Fruit fly (Drosophila melanogaster) whole organism, embryonic: ENCODE data around the gene sea.

ENCODE experiments used
- Atf6 ChIP-seq: fragments of 200-800 bp; sonication (Bioruptor generic); IDR thresholded peaks from 2 replicates; pipeline ENCODE4 v1.3.6; 2022; ENCODE audit warnings: missing biosample characterization, missing genetic modification characterization
- B-H1 ChIP-seq: fragments of 200-800 bp; sonication (Bioruptor generic); IDR thresholded peaks from 3 replicates; pipeline ENCODE4 v1.3.6; 2022; ENCODE audit warnings: missing biosample characterization, missing genetic modification characterization
- CG10321 ChIP-seq: fragments of 200-800 bp; sonication (Bioruptor generic); IDR thresholded peaks from 2 replicates; pipeline ENCODE4 v1.3.6; 2022; ENCODE audit warnings: missing biosample characterization, missing genetic modification characterization
- CG11093 ChIP-seq: fragments of 200-800 bp; sonication (Bioruptor generic); IDR thresholded peaks from 3 replicates; pipeline ENCODE4 v1.3.6; 2022; ENCODE audit warnings: missing biosample characterization, missing genetic modification characterization
- CG12236 ChIP-seq: fragments of 200-800 bp; sonication (Bioruptor generic); optimal IDR thresholded peaks from 2 replicates; lab custom pipeline; 2016; ENCODE audit warnings: missing biosample characterization, missing genetic modification characterization
- CG13775 ChIP-seq: fragments of 200-800 bp; sonication (Bioruptor generic); optimal IDR thresholded peaks from 3 replicates; lab custom pipeline; 2017; ENCODE audit warnings: missing biosample characterization, mild to moderate bottlenecking, missing genetic modification characterization
- CG13894 ChIP-seq: fragments of 200-800 bp; sonication (Bioruptor generic); optimal IDR thresholded peaks from 3 replicates; lab custom pipeline; 2018; ENCODE audit warnings: missing biosample characterization, mild to moderate bottlenecking, missing genetic modification characterization, moderate library complexity
- CG14667 ChIP-seq: fragments of 200-800 bp; sonication (Bioruptor generic); IDR thresholded peaks from 2 replicates; pipeline ENCODE4 v1.3.6; 2022; ENCODE audit warnings: missing biosample characterization, missing genetic modification characterization
- CG1602 ChIP-seq: fragments of 200-800 bp; sonication (Bioruptor generic); optimal IDR thresholded peaks from 3 replicates; lab custom pipeline; 2016; ENCODE audit warnings: missing biosample characterization, missing genetic modification characterization
- CG1603 ChIP-seq: fragments of 200-800 bp; sonication (Bioruptor generic); optimal IDR thresholded peaks from 2 replicates; lab custom pipeline; 2019; ENCODE audit warnings: missing biosample characterization, mild to moderate bottlenecking, missing genetic modification characterization, moderate library complexity
- CG2889 ChIP-seq: fragments of 200-800 bp; sonication (Bioruptor generic); IDR thresholded peaks from 3 replicates; pipeline ENCODE4 v1.3.6; 2022; ENCODE audit warnings: missing biosample characterization, missing genetic modification characterization
- CG30431 ChIP-seq: fragments of 200-800 bp; sonication (Bioruptor generic); optimal IDR thresholded peaks from 2 replicates; lab custom pipeline; 2017; ENCODE audit warnings: missing biosample characterization, missing genetic modification characterization
- CG31224 ChIP-seq: fragments of 200-800 bp; sonication (Bioruptor generic); IDR thresholded peaks from 2 replicates; pipeline ENCODE4 v1.3.6; 2022; ENCODE audit warnings: missing biosample characterization, missing genetic modification characterization
- CG31365 ChIP-seq: fragments of 200-800 bp; sonication (Bioruptor generic); optimal IDR thresholded peaks from 2 replicates; lab custom pipeline; 2018; ENCODE audit warnings: missing biosample characterization, mild to moderate bottlenecking, missing genetic modification characterization
- CG32767 ChIP-seq: fragments of 200-800 bp; sonication (Bioruptor generic); IDR thresholded peaks from 2 replicates; pipeline ENCODE4 v1.3.6; 2022; ENCODE audit warnings: missing biosample characterization, missing genetic modification characterization
- CG33213 ChIP-seq: fragments of 200-800 bp; sonication (Bioruptor generic); optimal IDR thresholded peaks from 3 replicates; lab custom pipeline; 2016; ENCODE audit warnings: missing biosample characterization, missing genetic modification characterization
- CG3847 ChIP-seq: fragments of 200-800 bp; sonication (Bioruptor generic); IDR thresholded peaks from 2 replicates; pipeline ENCODE4 v1.3.6; 2022; ENCODE audit warnings: missing biosample characterization, missing genetic modification characterization
- CG4424 ChIP-seq: fragments of 200-800 bp; sonication (Bioruptor generic); optimal IDR thresholded peaks from 3 replicates; lab custom pipeline; 2016; ENCODE audit warnings: missing biosample characterization, missing genetic modification characterization
- CG7372 ChIP-seq: fragments of 200-800 bp; sonication (Bioruptor generic); IDR thresholded peaks from 2 replicates; pipeline ENCODE4 v1.3.6; 2022; ENCODE audit warnings: missing biosample characterization, missing genetic modification characterization
- CG8089 ChIP-seq: fragments of 200-800 bp; sonication (Bioruptor generic); optimal IDR thresholded peaks from 3 replicates; lab custom pipeline; 2016; ENCODE audit warnings: missing biosample characterization, missing genetic modification characterization
- CG9727 ChIP-seq: fragments of 200-800 bp; sonication (Bioruptor generic); optimal IDR thresholded peaks from 3 replicates; lab custom pipeline; 2017; ENCODE audit warnings: missing biosample characterization, mild to moderate bottlenecking, missing genetic modification characterization
- Doc2 ChIP-seq: fragments of 200-800 bp; sonication (Bioruptor generic); IDR thresholded peaks from 2 replicates; pipeline ENCODE4 v1.3.6; 2022; ENCODE audit warnings: missing biosample characterization, missing genetic modification characterization
- Ets97D ChIP-seq: fragments of 200-800 bp; sonication (Bioruptor generic); optimal IDR thresholded peaks from 3 replicates; lab custom pipeline; 2016; ENCODE audit warnings: missing biosample characterization, missing genetic modification characterization
- Myb ChIP-seq: fragments of 200-800 bp; sonication (Bioruptor generic); optimal IDR thresholded peaks from 2 replicates; lab custom pipeline; 2016; ENCODE audit warnings: missing biosample characterization, missing genetic modification characterization
- Oaz ChIP-seq: fragments of 200-800 bp; sonication (Bioruptor generic); IDR thresholded peaks from 2 replicates; pipeline ENCODE4 v1.3.6; 2022; ENCODE audit warnings: missing biosample characterization, missing genetic modification characterization
- Oli ChIP-seq: fragments of 200-800 bp; sonication (Bioruptor generic); optimal IDR thresholded peaks from 2 replicates; lab custom pipeline; 2018; ENCODE audit warnings: missing biosample characterization, mild to moderate bottlenecking, missing genetic modification characterization, moderate library complexity
- Ptx1 ChIP-seq: fragments of 200-800 bp; sonication (Bioruptor generic); IDR thresholded peaks from 2 replicates; pipeline ENCODE4 v1.3.6; 2022; ENCODE audit warnings: missing biosample characterization, missing genetic modification characterization
- Xbp1 ChIP-seq: fragments of 200-800 bp; sonication (Bioruptor generic); optimal IDR thresholded peaks from 3 replicates; lab custom pipeline; 2016; ENCODE audit warnings: missing biosample characterization, mild to moderate bottlenecking, missing genetic modification characterization
- al ChIP-seq: fragments of 200-800 bp; sonication (Bioruptor generic); IDR thresholded peaks from 2 replicates; pipeline ENCODE4 v1.3.6; 2022; ENCODE audit warnings: missing biosample characterization, missing genetic modification characterization
- ara ChIP-seq: fragments of 200-800 bp; sonication (Bioruptor generic); IDR thresholded peaks from 2 replicates; pipeline ENCODE4 v1.3.6; 2022; ENCODE audit warnings: missing biosample characterization, missing genetic modification characterization
- ase ChIP-seq: fragments of 200-800 bp; sonication (Bioruptor generic); IDR thresholded peaks from 3 replicates; pipeline ENCODE4 v1.3.6; 2022; ENCODE audit warnings: missing biosample characterization, missing genetic modification characterization
- ash1 ChIP-seq: fragments of 200-800 bp; sonication (Bioruptor generic); optimal IDR thresholded peaks from 2 replicates; lab custom pipeline; 2018; ENCODE audit warnings: missing biosample characterization, mild to moderate bottlenecking, missing genetic modification characterization
- ato ChIP-seq: fragments of 200-800 bp; sonication (Bioruptor generic); IDR thresholded peaks from 2 replicates; pipeline ENCODE4 v1.3.6; 2022; ENCODE audit warnings: missing biosample characterization, missing genetic modification characterization; ENCODE audit not compliant: partially characterized antibody
- bcd ChIP-seq: fragments of 200-800 bp; sonication (Bioruptor generic); optimal IDR thresholded peaks from 2 replicates; lab custom pipeline; 2017; ENCODE audit warnings: missing biosample characterization, mild to moderate bottlenecking, missing genetic modification characterization
- bsh ChIP-seq, 2 experiments: fragments of 200-800 bp; sonication (Bioruptor generic); optimal IDR thresholded peaks; 2 replicates each; lab custom pipeline; 2017 to 2018; ENCODE audit warnings: mild to moderate bottlenecking in 2 of 2, missing biosample characterization in 2 of 2, missing genetic modification characterization in 2 of 2, moderate library complexity in 1 of 2
- cato ChIP-seq: fragments of 200-800 bp; sonication (Bioruptor generic); optimal IDR thresholded peaks from 2 replicates; lab custom pipeline; 2016; ENCODE audit warnings: missing biosample characterization, missing genetic modification characterization, borderline replicate concordance
- croc ChIP-seq: fragments of 200-800 bp; sonication (Bioruptor generic); conservative IDR thresholded peaks from 3 replicates; pipeline ENCODE4 v1.3.6; 2022; ENCODE audit warnings: missing biosample characterization, missing genetic modification characterization
- dimm ChIP-seq: fragments of 200-800 bp; sonication (Bioruptor generic); IDR thresholded peaks from 2 replicates; pipeline ENCODE4 v1.3.6; 2022; ENCODE audit warnings: missing biosample characterization, missing genetic modification characterization
- dmrt11E ChIP-seq: fragments of 200-800 bp; sonication (Bioruptor generic); optimal IDR thresholded peaks from 3 replicates; lab custom pipeline; 2018; ENCODE audit warnings: missing biosample characterization, mild to moderate bottlenecking, missing genetic modification characterization, moderate library complexity
- gce ChIP-seq: fragments of 200-800 bp; sonication (Bioruptor generic); IDR thresholded peaks from 3 replicates; pipeline ENCODE4 v1.3.6; 2022; ENCODE audit warnings: missing biosample characterization, missing genetic modification characterization
- klu ChIP-seq: fragments of 200-800 bp; sonication (Bioruptor generic); IDR thresholded peaks from 2 replicates; pipeline ENCODE4 v1.3.6; 2022; ENCODE audit warnings: missing biosample characterization, missing genetic modification characterization
- maf-S ChIP-seq: fragments of 200-800 bp; sonication (Bioruptor generic); optimal IDR thresholded peaks from 2 replicates; lab custom pipeline; 2016; ENCODE audit warnings: missing biosample characterization, missing genetic modification characterization
- mirr ChIP-seq: fragments of 200-800 bp; sonication (Bioruptor generic); optimal IDR thresholded peaks from 3 replicates; lab custom pipeline; 2018; ENCODE audit warnings: missing biosample characterization, mild to moderate bottlenecking, missing genetic modification characterization
- pan ChIP-seq, 4 experiments: fragments of >200 bp in 3 of 4; fragments of 200-800 bp in 1 of 4; sonication (Bioruptor generic) in 1 of 4; optimal IDR thresholded peaks in 3 of 4; IDR thresholded peaks in 1 of 4; 2 replicates each; pipeline versions ENCODE4 v1.3.6 to Lab custom; 2017 to 2022; ENCODE audit warnings: missing biosample characterization in 2 of 4, missing genetic modification characterization in 2 of 4, mixed read lengths in 1 of 4
- repo ChIP-seq: fragments of 200-800 bp; sonication (Bioruptor generic); optimal IDR thresholded peaks from 2 replicates; lab custom pipeline; 2016; ENCODE audit warnings: missing biosample characterization, missing genetic modification characterization
- sd ChIP-seq: fragments of 200-800 bp; sonication (Bioruptor generic); optimal IDR thresholded peaks from 3 replicates; lab custom pipeline; 2018; ENCODE audit warnings: missing biosample characterization, mild to moderate bottlenecking, missing genetic modification characterization, moderate library complexity
- sens-2 ChIP-seq: fragments of 200-800 bp; sonication (Bioruptor generic); IDR thresholded peaks from 2 replicates; pipeline ENCODE4 v1.3.6; 2022; ENCODE audit warnings: missing biosample characterization, missing genetic modification characterization
- sisA ChIP-seq: fragments of 200-800 bp; sonication (Bioruptor generic); IDR thresholded peaks from 2 replicates; pipeline ENCODE4 v1.3.6; 2022; ENCODE audit warnings: missing biosample characterization, missing genetic modification characterization
- so ChIP-seq: fragments of 200-800 bp; sonication (Bioruptor generic); IDR thresholded peaks from 3 replicates; pipeline ENCODE4 v1.3.6; 2022; ENCODE audit warnings: missing biosample characterization, missing genetic modification characterization
- tll ChIP-seq, 2 experiments: fragments of 200-800 bp in 1 of 2; fragments of >200 bp in 1 of 2; sonication (Bioruptor generic) in 1 of 2; optimal IDR thresholded peaks; 2 replicates each; lab custom pipeline; 2017 to 2019; ENCODE audit warnings: missing biosample characterization in 2 of 2, missing genetic modification characterization in 2 of 2, mild to moderate bottlenecking in 1 of 2, moderate library complexity in 1 of 2
- ttk ChIP-seq: fragments of 200-800 bp; sonication (Bioruptor generic); IDR thresholded peaks from 2 replicates; pipeline ENCODE4 v2.1.2; 2022; ENCODE audit warnings: missing biosample characterization, missing genetic modification characterization

Gene sea

DNA sequence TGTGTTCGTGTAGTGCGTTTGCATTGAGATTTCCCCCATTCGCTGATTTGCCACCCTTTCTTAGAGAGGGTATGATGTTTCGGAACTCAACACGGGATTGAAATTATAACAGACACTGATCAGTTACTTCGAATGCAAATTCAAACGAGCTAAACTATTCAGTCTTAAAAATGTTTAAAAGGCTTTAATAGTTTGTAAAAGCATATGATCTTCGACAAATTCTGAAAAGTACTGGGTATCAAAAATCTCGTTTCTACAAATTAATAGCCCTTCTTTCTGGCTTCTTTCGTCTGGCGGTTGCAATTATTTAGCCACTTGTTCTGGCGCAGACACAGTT is 15.4 kb upstream of the sea start (continued):
- TF ChIP-seq pan (optimal IDR thresholded peaks at IDR 0.05; lab: Kevin White, UChicago) = no peak
- TF ChIP-seq pan (GFP tag; optimal IDR thresholded peaks at IDR 0.05 in 1 of 2, IDR thresholded peaks at IDR 0.05 in 1 of 2) = peak in 1 of 2 experiments; percentile 87
- peak; percentile 60; the same call in 1 of the 3 replicates for TF ChIP-seq CG2889 (GFP tag; lab: Robert Waterston, UW)
- TF ChIP-seq CG31365 (tag; lab: Kevin White, UChicago) = peak; percentile 14
- peak; percentile 43 for TF ChIP-seq CG8089 (GFP tag; lab: Kevin White, UChicago)
- peak; percentile 51 for TF ChIP-seq CG30431 (GFP tag; lab: Kevin White, UChicago)
- peak; percentile 54 for TF ChIP-seq CG31224 (GFP tag; lab: Robert Waterston, UW)
- TF ChIP-seq sd = no peak
- no peak for TF ChIP-seq CG10321 (GFP tag; lab: Robert Waterston, UW)
- peak; percentile 21; the same call in 1 of the 3 replicates for TF ChIP-seq B-H1 (GFP tag; lab: Robert Waterston, UW)
- TF ChIP-seq CG13775 (GFP tag; lab: Kevin White, UChicago) = peak; percentile 50
- no peak for TF ChIP-seq ash1 (GFP tag; lab: Kevin White, UChicago)
- TF ChIP-seq Doc2 = peak; percentile 8; the same call in 1 of the 2 replicates
- TF ChIP-seq Atf6 (GFP tag; lab: Robert Waterston, UW) = peak; percentile 30; the same call in 1 of the 2 replicates
- TF ChIP-seq tll (GFP tag; optimal IDR thresholded peaks at IDR 0.05; lab: Kevin White, UChicago) = no peak
- TF ChIP-seq CG3847 (GFP tag; lab: Robert Waterston, UW) = peak; percentile 57
- TF ChIP-seq mirr (GFP tag; lab: Kevin White, UChicago) = no peak
- peak; percentile 36 for TF ChIP-seq repo (GFP tag; lab: Kevin White, UChicago)
- no peak for TF ChIP-seq klu (GFP tag; lab: Robert Waterston, UW)
- TF ChIP-seq so = peak; percentile 57; the same call in 1 of the 3 replicates
- TF ChIP-seq maf-S (GFP tag; lab: Kevin White, UChicago) = peak; percentile 53
- peak; percentile 58 for TF ChIP-seq CG12236 (GFP tag; lab: Kevin White, UChicago)
- no peak for TF ChIP-seq croc (GFP tag; lab: Robert Waterston, UW)
- TF ChIP-seq Ptx1 (GFP tag; lab: Robert Waterston, UW) = peak; percentile 87
- TF ChIP-seq Myb = peak; percentile 23
- peak; percentile 84 for TF ChIP-seq CG1603 (tag; lab: Kevin White, UChicago)
- 0 out of 2 replicates have a peak, but pooled peaks have one; percentile 36 for TF ChIP-seq CG7372 (GFP tag; lab: Robert Waterston, UW)
- peak; percentile 57 for TF ChIP-seq CG33213 (GFP tag; lab: Kevin White, UChicago)
- peak; percentile 65 for TF ChIP-seq dimm (GFP tag; lab: Robert Waterston, UW)
- peak; percentile 71 for TF ChIP-seq Oaz
- peak; percentile 76 for TF ChIP-seq Xbp1 (GFP tag; lab: Kevin White, UChicago)
- peak; percentile 20 for TF ChIP-seq Ets97D
- TF ChIP-seq ttk (GFP tag; lab: Robert Waterston, UW) = peak; percentile 77
- TF ChIP-seq ato (GFP tag; lab: Robert Waterston, UW) = no peak
- peak; percentile 58; the same call in 1 of the 2 replicates for TF ChIP-seq CG32767 (GFP tag; lab: Robert Waterston, UW)
- peak; percentile 55 for TF ChIP-seq CG9727 (GFP tag; lab: Kevin White, UChicago)
- TF ChIP-seq CG13894 (tag; lab: Kevin White, UChicago) = no peak
- TF ChIP-seq Oli = peak; percentile 77
- TF ChIP-seq CG14667 (GFP tag; lab: Robert Waterston, UW) = peak; percentile 61
- TF ChIP-seq CG1602 (GFP tag; lab: Kevin White, UChicago) = peak; percentile 26
- peak; percentile 54; the same call in 1 of the 2 replicates for TF ChIP-seq ara (GFP tag; lab: Robert Waterston, UW)
- TF ChIP-seq al = peak; percentile 38; the same call in 1 of the 2 replicates
- peak; percentile 66; the same call in 1 of the 3 replicates for TF ChIP-seq gce (GFP tag; lab: Robert Waterston, UW)
- TF ChIP-seq sens-2 (GFP tag; lab: Robert Waterston, UW) = peak; percentile 73
- TF ChIP-seq CG11093 (GFP tag; lab: Robert Waterston, UW) = peak; percentile 56; the same call in 1 of the 3 replicates
- TF ChIP-seq dmrt11E = peak; percentile 21
- peak; percentile 69 for TF ChIP-seq sisA (GFP tag; lab: Robert Waterston, UW)
- peak; percentile 39 for TF ChIP-seq CG4424
- TF ChIP-seq bsh (GFP tag; optimal IDR thresholded peaks at IDR 0.05; lab: Kevin White, UChicago) = peak; percentile 73 to 77
- peak; percentile 51 for TF ChIP-seq bcd (GFP tag; lab: Kevin White, UChicago)
- peak; percentile 63; the same call in 1 of the 3 replicates for TF ChIP-seq ase (GFP tag; lab: Robert Waterston, UW)
- peak; percentile 25 for TF ChIP-seq cato (GFP tag; lab: Kevin White, UChicago)
